Worm (Caenorhabditis elegans): ENCODE results near the gene del-2.

- TF ChIP-seq T22C8.4 (GFP tag; IDR thresholded peaks at IDR 0.05) (no peak), med-1 (GFP tag; optimal IDR thresholded peaks at IDR 0.05; ENCODE audit: insufficient read depth) (no peak)
Observed at ce11 chrIV:9633889-9634288, 7.9 kb downstream of the del-2 start.
